Fruit fly (Drosophila melanogaster): ENCODE data around the gene fd3F.
A peak's percentile ranks its signal among the peaks of the same experiment; 100 is the strongest.

fd3F gene

DNA sequence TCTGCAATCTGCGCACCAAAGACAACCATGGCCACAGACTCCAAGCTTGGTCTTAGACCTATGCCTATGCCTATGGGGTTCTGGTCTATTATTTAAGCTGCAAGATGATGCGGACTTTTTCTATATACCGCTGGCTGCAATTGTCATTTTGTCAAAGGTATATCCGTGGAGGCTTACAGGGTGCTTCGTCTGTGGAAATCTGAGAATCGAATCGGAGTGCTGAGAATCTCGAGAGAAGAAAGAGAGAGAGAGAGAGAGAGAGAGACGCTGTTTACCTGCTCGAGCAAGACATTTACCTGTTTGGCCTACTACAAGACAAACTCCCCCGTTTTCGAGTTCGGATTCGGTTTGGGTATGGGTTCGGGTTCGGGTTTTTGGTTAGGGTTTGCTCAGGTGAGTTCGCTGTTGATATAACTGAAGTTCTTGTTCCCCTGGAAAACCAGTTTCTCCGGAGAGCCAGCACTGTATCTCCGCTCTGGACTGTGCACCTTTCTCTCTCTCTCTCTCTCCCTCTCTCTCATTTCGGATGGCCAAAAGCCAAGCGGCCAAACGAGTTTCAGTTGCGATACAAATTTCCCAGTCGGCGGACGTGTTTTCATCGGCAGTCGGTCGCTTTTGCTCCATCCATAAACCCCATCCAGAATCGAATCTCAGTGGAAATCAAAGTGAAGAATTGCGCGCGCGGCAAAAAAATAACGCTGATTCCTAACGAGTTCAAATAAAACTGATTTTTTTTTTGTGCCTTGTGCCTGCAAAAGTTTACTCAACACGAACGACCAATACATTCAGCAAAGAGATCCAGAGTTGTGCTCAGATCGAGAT, 43.4 kb downstream of the fd3F start (continued):
- peak in 1 of 2 experiments; percentile 22 for TF ChIP-seq Hr51 (GFP tag; optimal IDR thresholded peaks at IDR 0.05)
- TF ChIP-seq Max (GFP tag; optimal IDR thresholded peaks at IDR 0.05), result no peak
- no peak for TF ChIP-seq CG17568 (GFP tag; optimal IDR thresholded peaks at IDR 0.05)
- TF ChIP-seq schlank (tag; optimal IDR thresholded peaks at IDR 0.05), result no peak
- no peak for TF ChIP-seq CG3163 (GFP tag; optimal IDR thresholded peaks at IDR 0.05)
- peak; percentile 27 for TF ChIP-seq CG17385 (GFP tag; optimal IDR thresholded peaks at IDR 0.05)
- TF ChIP-seq vfl (GFP tag; optimal IDR thresholded peaks at IDR 0.05), result no peak
- TF ChIP-seq YL-1 (GFP tag; optimal IDR thresholded peaks at IDR 0.05), result peak; percentile 3
- no peak for TF ChIP-seq CG17802 (tag; optimal IDR thresholded peaks at IDR 0.05)
- TF ChIP-seq oc (tag; optimal IDR thresholded peaks at IDR 0.05), result no peak
- no peak for TF ChIP-seq Sry-δ (GFP tag; optimal IDR thresholded peaks at IDR 0.05)
- TF ChIP-seq CG8478 (optimal IDR thresholded peaks at IDR 0.05), result no peak
- TF ChIP-seq Sox100B (GFP tag; optimal IDR thresholded peaks at IDR 0.05), result no peak

DNA sequence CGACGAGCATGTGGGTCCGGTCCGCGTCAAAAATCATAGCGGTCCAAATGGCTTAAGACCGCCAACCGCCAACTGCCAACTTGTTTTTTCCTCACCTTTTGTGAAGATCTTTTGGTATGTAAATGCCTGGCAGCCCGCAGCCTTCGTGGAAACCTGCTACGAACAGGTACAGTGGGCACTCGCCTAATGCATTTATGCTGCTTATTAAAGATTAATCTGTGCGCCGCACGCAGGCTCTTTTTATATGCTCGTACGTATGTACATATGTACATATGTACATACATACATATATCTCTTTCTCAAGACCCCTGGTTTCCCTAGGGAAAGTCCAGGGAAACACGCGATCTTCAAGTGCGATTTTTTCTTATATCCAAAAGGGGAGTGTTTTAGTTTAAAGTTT, 44.3 kb downstream of the fd3F start:
- TF ChIP-seq B-H1 (GFP tag; IDR thresholded peaks at IDR 0.05), result no peak
- peak; percentile 9; the same call in 1 of the 2 replicates for TF ChIP-seq Drgx (GFP tag; IDR thresholded peaks at IDR 0.05)
- TF ChIP-seq grau (tag; optimal IDR thresholded peaks at IDR 0.05), result peak; percentile 77
- no peak for TF ChIP-seq Hand (GFP tag; optimal IDR thresholded peaks at IDR 0.05)
- TF ChIP-seq Rfx (GFP tag; IDR thresholded peaks at IDR 0.05), result 0 out of 2 replicates have a peak, but pooled peaks have one; percentile 8
- TF ChIP-seq vvl (GFP tag; IDR thresholded peaks at IDR 0.05), result peak; percentile 40; the same call in 1 of the 2 replicates
- TF ChIP-seq maf-S (GFP tag; optimal IDR thresholded peaks at IDR 0.05), result no peak
- TF ChIP-seq Med (GFP tag), result peak; percentile 12
- peak; percentile 36 for TF ChIP-seq sens (GFP tag)

dm6 chrX:3849419-3850028, 47.4 kb downstream of the fd3F start:
- TF ChIP-seq ac (GFP tag; optimal IDR thresholded peaks at IDR 0.05) (no peak), Blimp-1 (GFP tag; optimal IDR thresholded peaks at IDR 0.05) (peak; percentile 16)

Measured in whole organism, embryonic.